Worm (Caenorhabditis elegans) whole organism, midembryonic: ENCODE measurements around the gene C05A9.2.

Source experiments
- med-1 ChIP-seq: sonication (generic microtip); optimal IDR thresholded peaks from 2 replicates; lab custom pipeline; 2017; ENCODE audit warnings: missing genetic modification characterization, mild to moderate bottlenecking, missing compliant biosample characterization, antibody characterized with exemption, missing genetic modification reagents; ENCODE audit not compliant: insufficient read depth
- tab-1 ChIP-seq: fragments of 200-800 bp; sonication (Bioruptor generic); IDR thresholded peaks from 2 replicates; pipeline ENCODE4 v1.3.6; 2022; ENCODE audit warnings: missing genetic modification characterization, missing compliant biosample characterization

- TF ChIP-seq tab-1 (GFP tag; lab: Robert Waterston, UW) (no peak), med-1 (GFP tag; lab: Kevin White, UChicago) (no peak)
Observed at ce11 chrX:10881984-10882383, 37.5 kb upstream of the C05A9.2 start, which contains the start of gene T21E8.6.
